Worm (Caenorhabditis elegans) whole organism, L3 larva: Measurements from ENCODE around the gene pals-18.

Experiments
- nhr-76 ChIP-seq: fragments of 150-350 bp; sonication (generic microtip); optimal IDR thresholded peaks from 5 replicates; lab custom pipeline; 2014; ENCODE audit warnings: missing biosample characterization, missing genetic modification characterization
- unc-62 ChIP-seq: fragments of 150-350 bp; sonication (generic microtip); optimal IDR thresholded peaks from 4 replicates; lab custom pipeline; 2014; ENCODE audit warnings: missing biosample characterization, missing genetic modification reagents, missing genetic modification characterization
- ztf-11 ChIP-seq: fragments of 150-350 bp; optimal IDR thresholded peaks from 2 replicates; lab custom pipeline; 2014; ENCODE audit warnings: missing biosample characterization, missing genetic modification characterization

DNA sequence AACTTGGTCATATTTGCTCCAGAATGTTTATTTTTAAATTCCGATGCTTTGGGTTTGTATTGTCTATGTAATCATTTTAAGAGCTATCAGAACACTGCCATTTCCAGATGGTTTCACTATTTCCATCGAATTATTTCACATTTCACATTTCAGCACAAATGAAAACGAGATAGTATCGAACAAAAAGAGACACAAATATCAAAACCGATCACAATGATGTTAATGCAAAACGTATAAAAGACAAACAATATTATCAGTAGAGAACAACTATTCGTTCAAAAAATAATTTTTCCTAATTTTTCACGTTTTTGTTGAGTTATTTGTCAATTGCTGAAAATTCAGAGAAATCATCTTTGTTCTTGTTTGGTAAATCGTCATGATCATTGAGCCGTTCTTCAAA lies 7.9 kb upstream of the pals-18 start:
- no peak for TF ChIP-seq ztf-11 (tag; lab: Kevin White, UChicago)
- no peak for TF ChIP-seq unc-62 (GFP tag; lab: Kevin White, UChicago)
- no peak for TF ChIP-seq nhr-76
